Worm (Caenorhabditis elegans) whole organism, L3 larva: ENCODE measurements around the gene srx-21.

Source experiments
- aly-2 ChIP-seq: fragments of 150-350 bp; optimal IDR thresholded peaks from 2 replicates; lab custom pipeline; 2014; ENCODE audit warnings: missing biosample characterization, missing genetic modification characterization
- ama-1 ChIP-seq: fragments of 150-350 bp; optimal IDR thresholded peaks from 2 replicates; lab custom pipeline; 2018
- elt-3 ChIP-seq, 3 experiments: fragments of 150-350 bp in 1 of 3; sonication (generic microtip) in 2 of 3; optimal IDR thresholded peaks; 2 replicates in 2 of 3; 4 replicates in 1 of 3; lab custom pipeline; 2014 to 2017; ENCODE audit warnings: missing biosample characterization in 3 of 3, missing genetic modification characterization in 3 of 3
- fkh-10 ChIP-seq: sonication (generic microtip); optimal IDR thresholded peaks from 2 replicates; lab custom pipeline; 2017; ENCODE audit warnings: missing biosample characterization, missing genetic modification reagents, missing genetic modification characterization
- nhr-12 ChIP-seq: fragments of 150-350 bp; optimal IDR thresholded peaks from 2 replicates; lab custom pipeline; 2014; ENCODE audit warnings: missing biosample characterization, missing genetic modification characterization
- nhr-77 ChIP-seq: fragments of 150-350 bp; optimal IDR thresholded peaks from 2 replicates; lab custom pipeline; 2014; ENCODE audit warnings: missing biosample characterization, missing genetic modification characterization
- pha-4 ChIP-seq: fragments of 150-350 bp; optimal IDR thresholded peaks from 2 replicates; lab custom pipeline; 2014; ENCODE audit warnings: missing biosample characterization, missing genetic modification reagents, missing genetic modification characterization
- pqm-1 ChIP-seq: fragments of 150-350 bp; optimal IDR thresholded peaks from 2 replicates; lab custom pipeline; 2017; ENCODE audit warnings: missing biosample characterization, missing genetic modification characterization, inconsistent platforms
- skn-1 ChIP-seq: fragments of 150-350 bp; optimal IDR thresholded peaks from 2 replicates; lab custom pipeline; 2014; ENCODE audit warnings: missing biosample characterization, missing genetic modification characterization

DNA sequence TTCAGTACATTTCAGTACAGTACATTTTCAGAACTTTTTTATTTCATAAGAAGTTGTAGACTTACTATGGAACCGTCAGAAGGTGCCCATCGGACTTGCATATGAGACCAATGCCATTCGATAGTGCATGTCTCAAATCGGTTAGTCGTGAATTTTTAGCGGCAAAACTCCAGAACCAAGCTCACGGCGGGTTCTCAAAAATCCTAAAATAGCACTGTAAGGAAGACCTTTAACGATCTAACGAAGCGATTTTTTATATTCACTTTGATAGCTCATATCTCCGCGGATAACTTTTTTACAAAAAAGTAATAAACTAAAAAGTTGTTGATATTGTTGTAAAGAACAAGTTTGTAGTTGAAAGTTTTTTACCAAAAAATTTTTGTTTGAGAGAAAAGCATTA is 2.6 kb upstream of the srx-21 start, which contains the start of gene sru-25:
- no peak for TF ChIP-seq pha-4 (tag; lab: Kevin White, UChicago)
- TF ChIP-seq ama-1 (lab: Kevin White, UChicago): no peak
- no peak for TF ChIP-seq elt-3 (tag; optimal IDR thresholded peaks at IDR 0.05; lab: Kevin White, UChicago)
- no peak for TF ChIP-seq nhr-12 (tag; lab: Kevin White, UChicago)
- TF ChIP-seq aly-2 (tag; lab: Kevin White, UChicago): no peak
- no peak for TF ChIP-seq pqm-1 (tag; lab: Kevin White, UChicago)
- TF ChIP-seq fkh-10 (GFP tag; lab: Kevin White, UChicago): no peak
- TF ChIP-seq skn-1 (tag; lab: Kevin White, UChicago): no peak
- TF ChIP-seq nhr-77 (tag; lab: Kevin White, UChicago): no peak
